Worm (Caenorhabditis elegans) whole organism, midembryonic: ENCODE results near the gene dao-2.

Experiments
- cog-1 ChIP-seq: sonication (generic microtip); optimal IDR thresholded peaks from 2 replicates; lab custom pipeline; 2016; ENCODE audit warnings: missing genetic modification characterization, missing compliant biosample characterization
- flt-1 ChIP-seq: fragments of 200-800 bp; sonication (Bioruptor generic); IDR thresholded peaks from 2 replicates; pipeline ENCODE4 v1.3.6; 2022; ENCODE audit warnings: missing genetic modification characterization, missing compliant biosample characterization
- klf-2 ChIP-seq: fragments of 200-800 bp; sonication (Bioruptor generic); conservative IDR thresholded peaks from 2 replicates; pipeline ENCODE4 v1.3.6; 2022; ENCODE audit warnings: missing genetic modification reagents, missing genetic modification characterization, missing compliant biosample characterization
- med-1 ChIP-seq: sonication (generic microtip); optimal IDR thresholded peaks from 2 replicates; lab custom pipeline; 2017; ENCODE audit warnings: missing genetic modification characterization, mild to moderate bottlenecking, missing compliant biosample characterization, antibody characterized with exemption, missing genetic modification reagents; ENCODE audit not compliant: insufficient read depth
- ref-1 ChIP-seq: fragments of 200-800 bp; sonication (Bioruptor generic); conservative IDR thresholded peaks from 2 replicates; pipeline ENCODE4 v1.3.6; 2022; ENCODE audit warnings: missing genetic modification reagents, missing genetic modification characterization, missing compliant biosample characterization
- tab-1 ChIP-seq: fragments of 200-800 bp; sonication (Bioruptor generic); IDR thresholded peaks from 2 replicates; pipeline ENCODE4 v1.3.6; 2022; ENCODE audit warnings: missing genetic modification characterization, missing compliant biosample characterization
- ztf-23 ChIP-seq: fragments of 200-800 bp; sonication (Bioruptor generic); IDR thresholded peaks from 2 replicates; pipeline ENCODE4 v1.3.6; 2022; ENCODE audit warnings: missing genetic modification reagents, missing genetic modification characterization, missing compliant biosample characterization
- ztf-29 ChIP-seq: fragments of 200-800 bp; sonication (Bioruptor generic); IDR thresholded peaks from 2 replicates; pipeline ENCODE4 v1.3.6; 2022; ENCODE audit warnings: missing genetic modification reagents, missing genetic modification characterization, missing compliant biosample characterization

ce11 chrII:4579375-4579774, 16.6 kb downstream of the dao-2 start:
- TF ChIP-seq cog-1 (tag; lab: Kevin White, UChicago), result no peak
- no peak for TF ChIP-seq tab-1 (GFP tag; lab: Robert Waterston, UW)
- TF ChIP-seq ref-1 (GFP tag; lab: Robert Waterston, UW), result no peak
- TF ChIP-seq ztf-23 (GFP tag; lab: Robert Waterston, UW), result no peak
- no peak for TF ChIP-seq flt-1 (GFP tag; lab: Robert Waterston, UW)
- TF ChIP-seq med-1 (GFP tag; lab: Kevin White, UChicago), result no peak
- no peak for TF ChIP-seq klf-2 (GFP tag; lab: Robert Waterston, UW)
- no peak for TF ChIP-seq ztf-29 (GFP tag; lab: Robert Waterston, UW)
